Fruit fly (Drosophila melanogaster): Measurements from ENCODE around the gene Ndae1.

DNA sequence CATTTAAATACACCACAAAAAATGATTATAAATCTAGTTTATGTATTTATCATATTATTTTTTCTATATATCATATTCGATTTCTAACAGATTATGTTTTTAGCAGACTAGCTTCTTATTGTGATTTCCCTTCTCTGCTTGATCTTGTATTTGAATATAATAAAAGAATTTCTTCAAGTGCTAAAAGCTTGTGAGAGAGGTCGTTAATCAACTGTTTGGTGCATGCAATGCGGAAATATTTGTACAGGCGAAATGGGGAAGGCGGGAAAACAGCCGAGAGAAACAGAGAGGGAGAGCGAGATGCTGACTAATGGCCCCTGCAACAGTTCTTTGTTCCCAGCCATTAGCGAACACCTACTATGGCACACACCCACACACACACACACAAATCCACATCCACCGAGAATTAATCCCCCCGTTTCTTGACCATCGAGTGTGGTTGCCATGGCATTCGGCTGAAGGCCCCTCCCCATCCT lies 49.5 kb downstream of the Ndae1 start:
- TF ChIP-seq fd59A (GFP tag; optimal IDR thresholded peaks at IDR 0.05) = no peak
- TF ChIP-seq Hr39 (GFP tag; optimal IDR thresholded peaks at IDR 0.05) = peak; percentile 41
- peak; percentile 51 for TF ChIP-seq OdsH (GFP tag; optimal IDR thresholded peaks at IDR 0.05)
- no peak for TF ChIP-seq CG16779 (tag; optimal IDR thresholded peaks at IDR 0.05)
- TF ChIP-seq CG34406 (GFP tag; optimal IDR thresholded peaks at IDR 0.05) = peak; percentile 78
- peak; percentile 56 for TF ChIP-seq CG6163 (GFP tag; IDR thresholded peaks at IDR 0.05)
- no peak for TF ChIP-seq vri (GFP tag; optimal IDR thresholded peaks at IDR 0.05)
- TF ChIP-seq salr (GFP tag; optimal IDR thresholded peaks at IDR 0.05) = no peak
- TF ChIP-seq CG6276 (GFP tag; optimal IDR thresholded peaks at IDR 0.05) = peak; percentile 56
- peak; percentile 52 for TF ChIP-seq Hr4 (GFP tag; optimal IDR thresholded peaks at IDR 0.05)

Measured in whole organism, prepupa.